Worm (Caenorhabditis elegans) whole organism, L4 larva: ENCODE results near the gene M163.1.

ENCODE experiments used
- ceh-82 ChIP-seq: sonication (generic microtip); optimal IDR thresholded peaks from 2 replicates; lab custom pipeline; 2017; ENCODE audit warnings: missing biosample characterization, missing genetic modification characterization
- mep-1 ChIP-seq: fragments of 150-350 bp; sonication (generic microtip); optimal IDR thresholded peaks from 3 replicates; lab custom pipeline; 2014; ENCODE audit warnings: missing biosample characterization, missing genetic modification characterization
- nhr-76 ChIP-seq: fragments of 150-350 bp; optimal IDR thresholded peaks from 2 replicates; lab custom pipeline; 2014; ENCODE audit warnings: missing biosample characterization, missing genetic modification characterization

DNA sequence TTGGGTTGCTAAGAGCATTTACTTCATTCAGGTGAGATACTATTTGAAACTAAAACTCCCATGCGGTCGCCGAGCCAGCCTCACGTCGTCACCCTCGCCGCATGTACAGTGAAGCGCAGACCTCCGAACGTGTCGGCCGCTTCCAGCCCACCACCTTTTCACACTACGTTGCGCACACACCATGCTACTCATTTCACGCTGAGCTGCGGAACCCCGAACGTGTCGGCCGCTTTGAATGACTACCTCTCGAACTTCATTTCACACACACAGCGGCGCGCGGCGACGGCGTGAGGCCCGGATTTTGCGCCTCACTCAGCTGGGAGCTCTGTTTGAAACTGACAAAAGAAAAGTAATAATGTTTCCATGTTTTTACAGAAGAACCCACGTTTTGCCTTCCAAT lies 22.0 kb downstream of the M163.1 start:
- TF ChIP-seq ceh-82 (tag; lab: Kevin White, UChicago): no peak
- no peak for TF ChIP-seq nhr-76 (tag; lab: Kevin White, UChicago)
- no peak for TF ChIP-seq mep-1 (tag; lab: Kevin White, UChicago)
